Fruit fly (Drosophila melanogaster) whole organism, embryonic: ENCODE results near the gene CG1575.

Experiments used
- Ada2b ChIP-seq: fragments of 200-800 bp; sonication (Bioruptor generic); IDR thresholded peaks from 2 replicates; pipeline ENCODE4 v1.3.6; 2022; ENCODE audit warnings: missing biosample characterization, missing genetic modification characterization
- Adf1 ChIP-seq: fragments of 200-800 bp; sonication (Bioruptor generic); IDR thresholded peaks from 2 replicates; pipeline ENCODE4 v1.3.6; 2022; ENCODE audit warnings: missing biosample characterization, missing genetic modification characterization
- CG10565 ChIP-seq: fragments of 200-800 bp; sonication (Bioruptor generic); optimal IDR thresholded peaks from 3 replicates; lab custom pipeline; 2016; ENCODE audit warnings: missing biosample characterization, mild to moderate bottlenecking, missing genetic modification characterization
- CG11247 ChIP-seq: fragments of 200-800 bp; sonication (Bioruptor generic); IDR thresholded peaks from 2 replicates; pipeline ENCODE4 v1.3.6; 2022; ENCODE audit warnings: missing biosample characterization, missing genetic modification characterization
- CG12071 ChIP-seq: fragments of 200-800 bp; sonication (Bioruptor generic); optimal IDR thresholded peaks from 3 replicates; lab custom pipeline; 2018; ENCODE audit warnings: missing biosample characterization, mild to moderate bottlenecking, missing genetic modification characterization
- CG12391 ChIP-seq: fragments of 200-800 bp; sonication (Bioruptor generic); optimal IDR thresholded peaks from 3 replicates; lab custom pipeline; 2018; ENCODE audit warnings: missing biosample characterization, mild to moderate bottlenecking, missing genetic modification characterization, moderate library complexity
- CG13624 ChIP-seq: fragments of 200-800 bp; sonication (Bioruptor generic); optimal IDR thresholded peaks from 2 replicates; lab custom pipeline; 2016; ENCODE audit warnings: missing biosample characterization, missing genetic modification characterization
- CG13775 ChIP-seq: fragments of 200-800 bp; sonication (Bioruptor generic); optimal IDR thresholded peaks from 3 replicates; lab custom pipeline; 2017; ENCODE audit warnings: missing biosample characterization, mild to moderate bottlenecking, missing genetic modification characterization
- CG14710 ChIP-seq: fragments of 200-800 bp; sonication (Bioruptor generic); optimal IDR thresholded peaks from 3 replicates; lab custom pipeline; 2019; ENCODE audit warnings: missing biosample characterization, mild to moderate bottlenecking, missing genetic modification characterization, moderate library complexity
- CG1602 ChIP-seq: fragments of 200-800 bp; sonication (Bioruptor generic); optimal IDR thresholded peaks from 3 replicates; lab custom pipeline; 2016; ENCODE audit warnings: missing biosample characterization, missing genetic modification characterization
- CG1647 ChIP-seq: fragments of 200-800 bp; sonication (Bioruptor generic); optimal IDR thresholded peaks from 3 replicates; lab custom pipeline; 2016; ENCODE audit warnings: missing biosample characterization, missing genetic modification characterization
- CG16779 ChIP-seq: fragments of 200-800 bp; sonication (Bioruptor generic); IDR thresholded peaks from 2 replicates; pipeline ENCODE4 v1.3.6; 2022; ENCODE audit warnings: missing biosample characterization, missing genetic modification characterization
- CG16813 ChIP-seq: fragments of 200-800 bp; sonication (Bioruptor generic); IDR thresholded peaks from 3 replicates; pipeline ENCODE4 v1.3.6; 2022; ENCODE audit warnings: missing biosample characterization, missing genetic modification characterization; ENCODE audit not compliant: partially characterized antibody
- CG17802 ChIP-seq: fragments of 200-800 bp; sonication (Bioruptor generic); optimal IDR thresholded peaks from 2 replicates; lab custom pipeline; 2018; ENCODE audit warnings: missing biosample characterization, mild to moderate bottlenecking, missing genetic modification characterization, moderate library complexity
- CG18262 ChIP-seq: fragments of 200-800 bp; optimal IDR thresholded peaks from 3 replicates; lab custom pipeline; 2019; ENCODE audit warnings: missing biosample characterization, mild to moderate bottlenecking, missing genetic modification characterization, moderate library complexity
- CG30020 ChIP-seq: fragments of 200-800 bp; optimal IDR thresholded peaks from 2 replicates; lab custom pipeline; 2019; ENCODE audit warnings: missing biosample characterization, mild to moderate bottlenecking, missing genetic modification characterization, moderate library complexity
- CG31224 ChIP-seq: fragments of 200-800 bp; sonication (Bioruptor generic); IDR thresholded peaks from 2 replicates; pipeline ENCODE4 v1.3.6; 2022; ENCODE audit warnings: missing biosample characterization, missing genetic modification characterization
- CG32767 ChIP-seq: fragments of 200-800 bp; sonication (Bioruptor generic); IDR thresholded peaks from 2 replicates; pipeline ENCODE4 v1.3.6; 2022; ENCODE audit warnings: missing biosample characterization, missing genetic modification characterization
- CG3281 ChIP-seq: fragments of 200-800 bp; sonication (Bioruptor generic); optimal IDR thresholded peaks from 3 replicates; lab custom pipeline; 2017; ENCODE audit warnings: missing biosample characterization, mild to moderate bottlenecking, missing genetic modification characterization
- CG4282 ChIP-seq: fragments of 200-800 bp; sonication (Bioruptor generic); optimal IDR thresholded peaks from 2 replicates; lab custom pipeline; 2016; ENCODE audit warnings: missing biosample characterization, missing genetic modification characterization
- CG8089 ChIP-seq: fragments of 200-800 bp; sonication (Bioruptor generic); optimal IDR thresholded peaks from 3 replicates; lab custom pipeline; 2016; ENCODE audit warnings: missing biosample characterization, missing genetic modification characterization
- CG8290 ChIP-seq, 3 experiments: fragments of 200-800 bp; sonication (Bioruptor generic); optimal IDR thresholded peaks; 2 replicates each; lab custom pipeline; 2016 to 2019; ENCODE audit warnings: missing biosample characterization in 3 of 3, missing genetic modification characterization in 3 of 3, mild to moderate bottlenecking in 2 of 3, moderate library complexity in 1 of 3
- CG8924 ChIP-seq: fragments of 200-800 bp; optimal IDR thresholded peaks from 3 replicates; lab custom pipeline; 2019; ENCODE audit warnings: missing biosample characterization, mild to moderate bottlenecking, missing genetic modification characterization, moderate library complexity
- CG9609 ChIP-seq: fragments of 200-800 bp; sonication (Bioruptor generic); optimal IDR thresholded peaks from 3 replicates; lab custom pipeline; 2016; ENCODE audit warnings: missing biosample characterization, missing genetic modification characterization
- CrebB ChIP-seq: fragments of 200-800 bp; sonication (Bioruptor generic); optimal IDR thresholded peaks from 3 replicates; lab custom pipeline; 2018; ENCODE audit warnings: missing biosample characterization, mild to moderate bottlenecking, missing genetic modification characterization
- Dad ChIP-seq: fragments of 200-800 bp; sonication (Bioruptor generic); optimal IDR thresholded peaks from 3 replicates; lab custom pipeline; 2016; ENCODE audit warnings: missing biosample characterization, missing genetic modification characterization
- Dp ChIP-seq: fragments of 200-800 bp; sonication (Bioruptor generic); optimal IDR thresholded peaks from 2 replicates; lab custom pipeline; 2018; ENCODE audit warnings: missing biosample characterization, mild to moderate bottlenecking, missing genetic modification characterization, moderate library complexity
- Elba2 ChIP-seq: fragments of 200-800 bp; sonication (Bioruptor generic); optimal IDR thresholded peaks from 3 replicates; lab custom pipeline; 2016; ENCODE audit warnings: missing biosample characterization, missing genetic modification characterization
- Gug ChIP-seq: fragments of 200-800 bp; sonication (Bioruptor generic); IDR thresholded peaks from 4 replicates; pipeline ENCODE4 v1.3.6; 2022; ENCODE audit warnings: missing biosample characterization, missing genetic modification characterization
- HmgZ ChIP-seq: fragments of 200-800 bp; sonication (Bioruptor generic); optimal IDR thresholded peaks from 2 replicates; lab custom pipeline; 2018; ENCODE audit warnings: missing biosample characterization, mild to moderate bottlenecking, missing genetic modification characterization
- Lhr ChIP-seq: fragments of 200-800 bp; sonication (Bioruptor generic); optimal IDR thresholded peaks from 3 replicates; lab custom pipeline; 2017; ENCODE audit warnings: mild to moderate bottlenecking, missing biosample characterization, missing genetic modification reagents, missing genetic modification characterization
- MESR4 ChIP-seq: fragments of 200-800 bp; sonication (Bioruptor generic); optimal IDR thresholded peaks from 2 replicates; lab custom pipeline; 2018; ENCODE audit warnings: missing biosample characterization, mild to moderate bottlenecking, missing genetic modification characterization, moderate library complexity
- NC2β ChIP-seq: fragments of 200-800 bp; sonication (Bioruptor generic); optimal IDR thresholded peaks from 2 replicates; lab custom pipeline; 2016; ENCODE audit warnings: missing biosample characterization, missing genetic modification characterization
- Oli ChIP-seq: fragments of 200-800 bp; sonication (Bioruptor generic); optimal IDR thresholded peaks from 2 replicates; lab custom pipeline; 2018; ENCODE audit warnings: missing biosample characterization, mild to moderate bottlenecking, missing genetic modification characterization, moderate library complexity
- Side ChIP-seq: fragments of 200-800 bp; sonication (Bioruptor generic); optimal IDR thresholded peaks from 2 replicates; lab custom pipeline; 2016; ENCODE audit warnings: missing biosample characterization, missing genetic modification characterization
- Sox102F ChIP-seq: fragments of 200-800 bp; sonication (Bioruptor generic); optimal IDR thresholded peaks from 2 replicates; lab custom pipeline; 2018; ENCODE audit warnings: missing biosample characterization, mild to moderate bottlenecking, missing genetic modification characterization, moderate library complexity
- Sry-δ ChIP-seq: fragments of 200-800 bp; sonication (Bioruptor generic); optimal IDR thresholded peaks from 2 replicates; lab custom pipeline; 2016; ENCODE audit warnings: missing biosample characterization, missing genetic modification characterization
- YL-1 ChIP-seq: fragments of 200-800 bp; sonication (Bioruptor generic); optimal IDR thresholded peaks from 3 replicates; lab custom pipeline; 2017; ENCODE audit warnings: missing biosample characterization, mild to moderate bottlenecking, missing genetic modification characterization
- croc ChIP-seq: fragments of 200-800 bp; sonication (Bioruptor generic); conservative IDR thresholded peaks from 3 replicates; pipeline ENCODE4 v1.3.6; 2022; ENCODE audit warnings: missing biosample characterization, missing genetic modification characterization
- ftz-f1 ChIP-seq: fragments of 200-800 bp; sonication (Bioruptor generic); optimal IDR thresholded peaks from 2 replicates; lab custom pipeline; 2016; ENCODE audit warnings: missing biosample characterization, missing genetic modification characterization
- gt ChIP-seq: fragments of 200-800 bp; sonication (Bioruptor generic); IDR thresholded peaks from 2 replicates; pipeline ENCODE4 v1.3.6; 2022; ENCODE audit warnings: missing biosample characterization, missing genetic modification characterization
- hth ChIP-seq: fragments of >200 bp; optimal IDR thresholded peaks from 2 replicates; lab custom pipeline; 2017; ENCODE audit warnings: inconsistent platforms
- ken ChIP-seq: fragments of 200-800 bp; sonication (Bioruptor generic); IDR thresholded peaks from 3 replicates; pipeline ENCODE4 v1.3.6; 2022; ENCODE audit warnings: missing biosample characterization, missing genetic modification characterization
- mld ChIP-seq: fragments of 200-800 bp; sonication (Bioruptor generic); IDR thresholded peaks from 3 replicates; pipeline ENCODE4 v1.3.6; 2022; ENCODE audit warnings: missing biosample characterization, missing genetic modification characterization; ENCODE audit not compliant: partially characterized antibody
- oc ChIP-seq: fragments of 200-800 bp; sonication (Bioruptor generic); optimal IDR thresholded peaks from 2 replicates; lab custom pipeline; 2018; ENCODE audit warnings: missing biosample characterization, mild to moderate bottlenecking, missing genetic modification characterization, moderate library complexity
- phol ChIP-seq: fragments of 200-800 bp; sonication (Bioruptor generic); optimal IDR thresholded peaks from 3 replicates; lab custom pipeline; 2018; ENCODE audit warnings: missing biosample characterization, mild to moderate bottlenecking, missing genetic modification characterization, moderate library complexity
- shn ChIP-seq: fragments of 200-800 bp; sonication (Bioruptor generic); optimal IDR thresholded peaks from 3 replicates; lab custom pipeline; 2016; ENCODE audit warnings: missing biosample characterization, missing genetic modification characterization
- so ChIP-seq: fragments of 200-800 bp; sonication (Bioruptor generic); IDR thresholded peaks from 3 replicates; pipeline ENCODE4 v1.3.6; 2022; ENCODE audit warnings: missing biosample characterization, missing genetic modification characterization
- stwl ChIP-seq: fragments of 200-800 bp; sonication (Bioruptor generic); optimal IDR thresholded peaks from 3 replicates; lab custom pipeline; 2018; ENCODE audit warnings: missing biosample characterization, mild to moderate bottlenecking, missing genetic modification characterization, moderate library complexity
- trem ChIP-seq: fragments of 200-800 bp; optimal IDR thresholded peaks from 3 replicates; lab custom pipeline; 2019; ENCODE audit warnings: missing biosample characterization, mild to moderate bottlenecking, missing genetic modification characterization, moderate library complexity
- zen ChIP-seq: fragments of 200-800 bp; sonication (Bioruptor generic); optimal IDR thresholded peaks from 3 replicates; lab custom pipeline; 2018; ENCODE audit warnings: missing biosample characterization, mild to moderate bottlenecking, missing genetic modification characterization, moderate library complexity
- zfh1 ChIP-seq: fragments of 200-800 bp; sonication (Bioruptor generic); IDR thresholded peaks from 3 replicates; pipeline ENCODE4 v1.3.6; 2022; ENCODE audit warnings: missing biosample characterization, missing genetic modification characterization

Gene CG1575

DNA sequence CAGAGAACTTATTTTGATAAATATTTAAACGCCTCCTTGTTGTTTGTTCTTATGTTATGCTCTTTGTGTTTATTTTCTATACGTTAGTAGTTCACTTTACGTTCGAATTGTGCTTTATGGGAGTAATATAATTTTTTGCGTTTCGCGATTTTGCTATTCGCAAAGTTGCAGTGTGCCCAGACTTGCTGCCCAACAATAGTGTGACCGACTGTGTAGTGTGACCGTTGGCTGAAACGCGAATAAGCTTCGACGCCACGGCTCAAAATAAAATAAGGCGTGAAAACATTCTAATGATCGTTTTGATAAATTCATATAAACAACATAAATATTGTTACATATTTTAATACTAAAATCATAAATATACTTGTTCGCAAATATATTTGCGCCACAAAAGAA is 25.3 kb downstream of the CG1575 start, which contains the start of gene Smox (continued):
- TF ChIP-seq YL-1 (GFP tag; lab: Kevin White, UChicago) (peak; percentile 52), so (GFP tag; lab: Robert Waterston, UW) (no peak), CG11247 (GFP tag; lab: Robert Waterston, UW) (no peak), CG13624 (GFP tag; lab: Kevin White, UChicago) (peak; percentile 38), CG1602 (no peak), Sry-δ (GFP tag; lab: Kevin White, UChicago) (peak; percentile 6), CG16813 (GFP tag; lab: Robert Waterston, UW) (no peak), Lhr (GFP tag; lab: Kevin White, UChicago) (peak; percentile 53), Dad (GFP tag; lab: Kevin White, UChicago) (no peak), CG3281 (GFP tag; lab: Kevin White, UChicago) (no peak), hth (lab: Kevin White, UChicago) (no peak), Gug (no peak), CG9609 (GFP tag; lab: Kevin White, UChicago) (no peak), CG8290 (GFP tag; optimal IDR thresholded peaks at IDR 0.05; lab: Kevin White, UChicago) (no peak), CG8290 (tag; optimal IDR thresholded peaks at IDR 0.05; lab: Kevin White, UChicago) (peak in 1 of 2 experiments; percentile 5), phol (tag; lab: Kevin White, UChicago) (peak; percentile 17), MESR4 (GFP tag; lab: Kevin White, UChicago) (peak; percentile 48), CG16779 (GFP tag; lab: Robert Waterston, UW) (no peak), zen (tag; lab: Kevin White, UChicago) (peak; percentile 17), CG18262 (no peak), gt (GFP tag; lab: Robert Waterston, UW) (no peak), CG8089 (GFP tag; lab: Kevin White, UChicago) (no peak), ftz-f1 (no peak), Ada2b (GFP tag; lab: Robert Waterston, UW) (no peak), CG4282 (GFP tag; lab: Kevin White, UChicago) (no peak), CG12071 (no peak), CrebB (tag; lab: Kevin White, UChicago) (no peak), CG17802 (tag; lab: Kevin White, UChicago) (no peak), croc (GFP tag; lab: Robert Waterston, UW) (no peak), Sox102F (GFP tag; lab: Kevin White, UChicago) (no peak), CG1647 (GFP tag; lab: Kevin White, UChicago) (no peak), CG10565 (GFP tag; lab: Kevin White, UChicago) (no peak), NC2β (GFP tag; lab: Kevin White, UChicago) (no peak), zfh1 (no peak), Adf1 (GFP tag; lab: Robert Waterston, UW) (no peak), HmgZ (tag; lab: Kevin White, UChicago) (no peak), stwl (peak; percentile 60), Side (GFP tag; lab: Kevin White, UChicago) (no peak), CG32767 (GFP tag; lab: Robert Waterston, UW) (no peak), CG12391 (tag; lab: Kevin White, UChicago) (peak; percentile 4), trem (tag; lab: Kevin White, UChicago) (peak; percentile 39), oc (tag; lab: Kevin White, UChicago) (no peak), shn (no peak), CG30020 (peak; percentile 19), CG13775 (GFP tag; lab: Kevin White, UChicago) (no peak), Dp (GFP tag; lab: Kevin White, UChicago) (peak; percentile 18), Oli (tag; lab: Kevin White, UChicago) (no peak), Elba2 (GFP tag; lab: Kevin White, UChicago) (peak; percentile 28), CG31224 (GFP tag; lab: Robert Waterston, UW) (no peak), ken (GFP tag; lab: Robert Waterston, UW) (no peak), mld (no peak), CG14710 (tag; lab: Kevin White, UChicago) (peak; percentile 37), CG8924 (peak; percentile 26)
